Fruit fly (Drosophila melanogaster): ENCODE data around the gene Pdp1.
A peak's percentile ranks its signal among the peaks of the same experiment; 100 is the strongest.

Pdp1 gene

dm6 chr3L:7911765-7912556 is 44.8 kb upstream of the Pdp1 start, which contains the start of the genes pbl and CG8281 (continued):
- TF ChIP-seq Nf-YC (tag; optimal IDR thresholded peaks at IDR 0.05): peak; percentile 50
- no peak for TF ChIP-seq Stat92E (GFP tag; optimal IDR thresholded peaks at IDR 0.05)
- TF ChIP-seq az2 (GFP tag; optimal IDR thresholded peaks at IDR 0.05): peak; percentile 57
- TF ChIP-seq crp (GFP tag; optimal IDR thresholded peaks at IDR 0.05): peak in 1 of 2 experiments; percentile 12
- TF ChIP-seq Side (GFP tag; optimal IDR thresholded peaks at IDR 0.05): no peak
- TF ChIP-seq CG13296 (GFP tag; optimal IDR thresholded peaks at IDR 0.05): no peak
- peak; percentile 44 for TF ChIP-seq CG8478 (optimal IDR thresholded peaks at IDR 0.05)
- TF ChIP-seq nmo (GFP tag; optimal IDR thresholded peaks at IDR 0.05): peak; percentile 75
- TF ChIP-seq knrl (GFP tag; IDR thresholded peaks at IDR 0.05; ENCODE audit: partially characterized antibody): peak; percentile 63
- TF ChIP-seq Trl (optimal IDR thresholded peaks at IDR 0.05): no peak
- TF ChIP-seq Trl (GFP tag; optimal IDR thresholded peaks at IDR 0.05): no peak
- peak; percentile 47 for TF ChIP-seq grau (tag; optimal IDR thresholded peaks at IDR 0.05)
- no peak for TF ChIP-seq slou (GFP tag; optimal IDR thresholded peaks at IDR 0.05)
- TF ChIP-seq B-H2 (GFP tag; optimal IDR thresholded peaks at IDR 0.05): peak; percentile 21
- no peak for TF ChIP-seq CG11085 (GFP tag; IDR thresholded peaks at IDR 0.05)
- peak; percentile 80 for TF ChIP-seq amos (GFP tag; IDR thresholded peaks at IDR 0.05; ENCODE audit: partially characterized antibody)
- TF ChIP-seq CG10209 (GFP tag; optimal IDR thresholded peaks at IDR 0.05): peak; percentile 39
- TF ChIP-seq ac (GFP tag; optimal IDR thresholded peaks at IDR 0.05): no peak
- TF ChIP-seq lbe (GFP tag; optimal IDR thresholded peaks at IDR 0.05): no peak
- TF ChIP-seq CG17328 (GFP tag; IDR thresholded peaks at IDR 0.05): no peak
- no peak for TF ChIP-seq Vsx1 (GFP tag; optimal IDR thresholded peaks at IDR 0.05)
- peak; percentile 46 for TF ChIP-seq CG17568 (GFP tag; optimal IDR thresholded peaks at IDR 0.05)
- peak; percentile 37 for TF ChIP-seq CG10147 (GFP tag; optimal IDR thresholded peaks at IDR 0.05)
- no peak for TF ChIP-seq Eip74EF (GFP tag; optimal IDR thresholded peaks at IDR 0.05)
- no peak for TF ChIP-seq h (optimal IDR thresholded peaks at IDR 0.05)
- TF ChIP-seq CG12104 (GFP tag; optimal IDR thresholded peaks at IDR 0.05): peak; percentile 18
- TF ChIP-seq ATbp (GFP tag; optimal IDR thresholded peaks at IDR 0.05): no peak
- no peak for TF ChIP-seq usp (GFP tag; optimal IDR thresholded peaks at IDR 0.05)
- TF ChIP-seq CG2199 (GFP tag; IDR thresholded peaks at IDR 0.05): 0 out of 3 replicates have a peak, but pooled peaks have one; percentile 65
- TF ChIP-seq danr (GFP tag; IDR thresholded peaks at IDR 0.05): no peak
- peak; percentile 38; the same call in 2 of the 3 replicates for TF ChIP-seq vnd (GFP tag; IDR thresholded peaks at IDR 0.05; ENCODE audit: partially characterized antibody)
- peak; percentile 54 for TF ChIP-seq E2f1 (GFP tag; IDR thresholded peaks at IDR 0.05)
- TF ChIP-seq CG12391 (tag; optimal IDR thresholded peaks at IDR 0.05): peak; percentile 63
- no peak for TF ChIP-seq Asciz (GFP tag; optimal IDR thresholded peaks at IDR 0.05)
- TF ChIP-seq Spps (tag; optimal IDR thresholded peaks at IDR 0.05): no peak
- peak; percentile 73 for TF ChIP-seq Scr (GFP tag; IDR thresholded peaks at IDR 0.05; ENCODE audit: partially characterized antibody)
- peak; percentile 54 for TF ChIP-seq CG13894 (tag; optimal IDR thresholded peaks at IDR 0.05)
- no peak for TF ChIP-seq hkb (optimal IDR thresholded peaks at IDR 0.05)
- peak; percentile 62 for TF ChIP-seq hkb (GFP tag; IDR thresholded peaks at IDR 0.05)
- TF ChIP-seq hth (optimal IDR thresholded peaks at IDR 0.05): no peak
- no peak for TF ChIP-seq ap (GFP tag; IDR thresholded peaks at IDR 0.05)
- TF ChIP-seq Gsc (GFP tag; IDR thresholded peaks at IDR 0.05): no peak
- TF ChIP-seq Fer3 (tag; optimal IDR thresholded peaks at IDR 0.05): peak; percentile 24
- peak; percentile 90 for TF ChIP-seq E2f2 (GFP tag; IDR thresholded peaks at IDR 0.05)
- 0 out of 4 replicates have a peak, but pooled peaks have one; percentile 59 for TF ChIP-seq chinmo (GFP tag; IDR thresholded peaks at IDR 0.05; ENCODE audit: partially characterized antibody)
- TF ChIP-seq wek (GFP tag; optimal IDR thresholded peaks at IDR 0.05): peak; percentile 97
- no peak for TF ChIP-seq CG5953 (GFP tag; IDR thresholded peaks at IDR 0.05)
- TF ChIP-seq Ssrp (tag; optimal IDR thresholded peaks at IDR 0.05): peak; percentile 30
- peak; percentile 21; the same call in 1 of the 2 replicates for TF ChIP-seq onecut (GFP tag; IDR thresholded peaks at IDR 0.05)
